Worm (Caenorhabditis elegans) whole organism, late embryonic: Measurements from ENCODE around the gene spe-39.

Experiments
- C38D4.7 ChIP-seq: fragments of 200-800 bp; sonication (Bioruptor generic); optimal IDR thresholded peaks from 2 replicates; lab custom pipeline; 2018; ENCODE audit warnings: mild to moderate bottlenecking, missing genetic modification characterization, moderate library complexity, missing compliant biosample characterization
- ceh-45 ChIP-seq: fragments of 200-800 bp; sonication (Bioruptor generic); IDR thresholded peaks from 2 replicates; pipeline ENCODE4 v1.3.6; 2022; ENCODE audit warnings: missing genetic modification reagents, missing genetic modification characterization, missing compliant biosample characterization
- syd-9 ChIP-seq: sonication (generic microtip); optimal IDR thresholded peaks from 2 replicates; lab custom pipeline; 2016; ENCODE audit warnings: mild to moderate bottlenecking, missing genetic modification characterization, moderate library complexity, missing compliant biosample characterization
- unc-86 ChIP-seq: sonication (generic microtip); optimal IDR thresholded peaks from 2 replicates; lab custom pipeline; 2016; ENCODE audit warnings: missing genetic modification characterization, missing compliant biosample characterization

ce11 chrV:6836036-6836435, 50.8 kb downstream of the spe-39 start:
- TF ChIP-seq C38D4.7 (GFP tag; lab: Kevin White, UChicago), result no peak
- no peak for TF ChIP-seq ceh-45
- no peak for TF ChIP-seq syd-9 (tag; lab: Kevin White, UChicago)
- no peak for TF ChIP-seq unc-86 (tag; lab: Kevin White, UChicago)
